Fruit fly (Drosophila melanogaster): ENCODE data around the gene Lsd-2.

The Lsd-2 gene

DNA sequence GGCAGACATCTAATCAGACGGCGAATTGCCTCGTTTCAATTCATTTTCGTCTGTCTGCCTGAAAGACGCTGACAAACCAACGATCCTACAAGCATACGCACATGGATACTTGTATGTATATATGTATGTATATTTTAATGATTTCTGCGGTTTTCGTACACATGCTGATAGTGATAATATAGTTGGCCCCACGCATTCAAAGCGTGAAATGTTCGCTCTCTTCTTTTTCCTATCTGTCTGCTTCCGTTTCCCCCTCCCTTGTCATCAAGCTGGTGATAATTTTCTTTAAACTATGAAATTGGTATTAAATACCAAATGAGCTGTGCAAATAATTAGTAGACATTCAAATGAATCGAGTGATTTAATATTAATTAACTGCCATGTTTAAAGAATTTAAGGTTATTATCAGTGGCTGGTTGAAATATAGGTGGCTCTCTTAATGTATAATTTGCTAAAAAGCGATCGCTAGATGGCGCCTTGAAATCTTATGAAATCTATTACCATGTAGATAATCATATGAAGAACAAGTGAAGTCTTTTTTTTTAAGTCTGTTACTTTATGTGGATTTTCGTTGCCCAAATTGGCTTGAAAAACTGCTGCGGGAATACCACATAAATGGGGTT lies 4.9 kb upstream of the Lsd-2 start, which contains the start of gene CG33177:
TSS of gene CG33177 (plus strand) at position 588 of the 623 bp plus-strand sequence.
- no peak for TF ChIP-seq CG13894 (tag; optimal IDR thresholded peaks at IDR 0.05)
- no peak for TF ChIP-seq Oaz (GFP tag; IDR thresholded peaks at IDR 0.05)
- peak; percentile 9 for TF ChIP-seq CG12769 (tag; optimal IDR thresholded peaks at IDR 0.05)
- no peak for TF ChIP-seq chinmo (GFP tag; IDR thresholded peaks at IDR 0.05; ENCODE audit: partially characterized antibody)
- no peak for TF ChIP-seq crol (GFP tag; IDR thresholded peaks at IDR 0.05)
- TF ChIP-seq CG5953 (GFP tag; IDR thresholded peaks at IDR 0.05): no peak
- TF ChIP-seq CG34376 (GFP tag; optimal IDR thresholded peaks at IDR 0.05): peak; percentile 71
- TF ChIP-seq gce (GFP tag; IDR thresholded peaks at IDR 0.05): no peak
- no peak for TF ChIP-seq Tbp (GFP tag; optimal IDR thresholded peaks at IDR 0.05)
- no peak for TF ChIP-seq Aef1 (GFP tag; IDR thresholded peaks at IDR 0.05)
- TF ChIP-seq CG7928 (GFP tag; optimal IDR thresholded peaks at IDR 0.05): no peak
- no peak for TF ChIP-seq odd (GFP tag; optimal IDR thresholded peaks at IDR 0.05)
- TF ChIP-seq fd3F (GFP tag; optimal IDR thresholded peaks at IDR 0.05): no peak
- TF ChIP-seq run (tag; optimal IDR thresholded peaks at IDR 0.05): peak; percentile 23
- peak; percentile 22; the same call in 1 of the 2 replicates for TF ChIP-seq CG9932 (GFP tag; IDR thresholded peaks at IDR 0.05)
- TF ChIP-seq Oli (tag; optimal IDR thresholded peaks at IDR 0.05): no peak
- TF ChIP-seq MESR4 (GFP tag; optimal IDR thresholded peaks at IDR 0.05): no peak
- no peak for TF ChIP-seq CG10321 (GFP tag; IDR thresholded peaks at IDR 0.05)
- TF ChIP-seq H15 (GFP tag; IDR thresholded peaks at IDR 0.05): no peak
- TF ChIP-seq CG14710 (tag; optimal IDR thresholded peaks at IDR 0.05): peak; percentile 10
- TF ChIP-seq so (GFP tag; IDR thresholded peaks at IDR 0.05): no peak
- TF ChIP-seq Dip3 (GFP tag; optimal IDR thresholded peaks at IDR 0.05): no peak
- no peak for TF ChIP-seq CG17612 (GFP tag; IDR thresholded peaks at IDR 0.05)
- no peak for TF ChIP-seq CG11247 (GFP tag; IDR thresholded peaks at IDR 0.05)
- TF ChIP-seq CG7963 (GFP tag; IDR thresholded peaks at IDR 0.05; ENCODE audit: partially characterized antibody): no peak
- no peak for TF ChIP-seq kay (GFP tag; optimal IDR thresholded peaks at IDR 0.05)
- TF ChIP-seq Sin3A (optimal IDR thresholded peaks at IDR 0.05): no peak
- TF ChIP-seq en (GFP tag; optimal IDR thresholded peaks at IDR 0.05): no peak
- TF ChIP-seq disco-r (GFP tag; optimal IDR thresholded peaks at IDR 0.05): no peak
- TF ChIP-seq CG8089 (GFP tag; optimal IDR thresholded peaks at IDR 0.05): no peak
- no peak for TF ChIP-seq CG6791 (GFP tag; IDR thresholded peaks at IDR 0.05; ENCODE audit: partially characterized antibody)
- TF ChIP-seq CG4707 (GFP tag; optimal IDR thresholded peaks at IDR 0.05): no peak
- no peak for TF ChIP-seq CG6854 (GFP tag; optimal IDR thresholded peaks at IDR 0.05)
- peak; percentile 25 for TF ChIP-seq CG12659 (GFP tag; optimal IDR thresholded peaks at IDR 0.05)
- no peak for TF ChIP-seq D (optimal IDR thresholded peaks at IDR 0.05)
- TF ChIP-seq D (GFP tag; optimal IDR thresholded peaks at IDR 0.05): no peak
- no peak for TF ChIP-seq otp (GFP tag; IDR thresholded peaks at IDR 0.05)
- no peak for TF ChIP-seq ham (GFP tag; IDR thresholded peaks at IDR 0.05)
- TF ChIP-seq Hey (tag; optimal IDR thresholded peaks at IDR 0.05): no peak
- TF ChIP-seq CG30020 (tag; optimal IDR thresholded peaks at IDR 0.05): no peak
- TF ChIP-seq Fer1 (GFP tag; optimal IDR thresholded peaks at IDR 0.05): no peak
- TF ChIP-seq CG8478 (optimal IDR thresholded peaks at IDR 0.05): no peak
- TF ChIP-seq CG8359 (GFP tag; optimal IDR thresholded peaks at IDR 0.05; ENCODE audit: borderline replicate concordance): no peak
- TF ChIP-seq ERR (GFP tag; optimal IDR thresholded peaks at IDR 0.05): no peak
- TF ChIP-seq CG16863 (GFP tag; optimal IDR thresholded peaks at IDR 0.05): no peak
- TF ChIP-seq CG1233 (GFP tag; optimal IDR thresholded peaks at IDR 0.05): no peak
- peak; percentile 28 for TF ChIP-seq CG11504 (tag; optimal IDR thresholded peaks at IDR 0.05)
- no peak for TF ChIP-seq Kr (GFP tag; optimal IDR thresholded peaks at IDR 0.05)
- TF ChIP-seq Rfx (GFP tag; IDR thresholded peaks at IDR 0.05): peak; percentile 53; the same call in 1 of the 2 replicates
- TF ChIP-seq Nf-YA (GFP tag; IDR thresholded peaks at IDR 0.05): no peak
- no peak for TF ChIP-seq Ravus (GFP tag; IDR thresholded peaks at IDR 0.05)
- TF ChIP-seq Lim3 (GFP tag; IDR thresholded peaks at IDR 0.05): no peak
